Fruit fly (Drosophila melanogaster) whole organism, embryonic: ENCODE data around the gene Gr64f.
A peak's percentile ranks its signal among the peaks of the same experiment; 100 is the strongest.

Source experiments
- Antp ChIP-seq: fragments of 200-800 bp; sonication (Bioruptor generic); optimal IDR thresholded peaks from 3 replicates; lab custom pipeline; 2016; ENCODE audit warnings: missing biosample characterization, missing genetic modification characterization
- Bteb2 ChIP-seq: fragments of 200-800 bp; sonication (Bioruptor generic); optimal IDR thresholded peaks from 2 replicates; lab custom pipeline; 2016; ENCODE audit warnings: missing biosample characterization, missing genetic modification characterization
- CG10431 ChIP-seq: fragments of 200-800 bp; sonication (Bioruptor generic); optimal IDR thresholded peaks from 3 replicates; lab custom pipeline; 2018; ENCODE audit warnings: missing biosample characterization, mild to moderate bottlenecking, missing genetic modification characterization
- CG10959 ChIP-seq: fragments of 200-800 bp; sonication (Bioruptor generic); IDR thresholded peaks from 2 replicates; pipeline ENCODE4 v1.3.6; 2022; ENCODE audit warnings: missing biosample characterization, missing genetic modification characterization
- CG11247 ChIP-seq: fragments of 200-800 bp; sonication (Bioruptor generic); IDR thresholded peaks from 2 replicates; pipeline ENCODE4 v1.3.6; 2022; ENCODE audit warnings: missing biosample characterization, missing genetic modification characterization
- CG11456 ChIP-seq: fragments of 200-800 bp; sonication (Bioruptor generic); IDR thresholded peaks from 3 replicates; pipeline ENCODE4 v1.3.6; 2022; ENCODE audit warnings: missing biosample characterization, missing genetic modification characterization
- CG11696 ChIP-seq: fragments of 200-800 bp; sonication (Bioruptor generic); IDR thresholded peaks from 2 replicates; pipeline ENCODE4 v1.3.6; 2022; ENCODE audit warnings: missing biosample characterization, missing genetic modification characterization
- CG11723 ChIP-seq: fragments of 200-800 bp; sonication (Bioruptor generic); optimal IDR thresholded peaks from 2 replicates; lab custom pipeline; 2017; ENCODE audit warnings: missing biosample characterization, mild to moderate bottlenecking, missing genetic modification characterization
- CG12071 ChIP-seq: fragments of 200-800 bp; sonication (Bioruptor generic); optimal IDR thresholded peaks from 3 replicates; lab custom pipeline; 2018; ENCODE audit warnings: missing biosample characterization, mild to moderate bottlenecking, missing genetic modification characterization
- CG14014 ChIP-seq: fragments of 200-800 bp; sonication (Bioruptor generic); IDR thresholded peaks from 2 replicates; pipeline ENCODE4 v1.3.6; 2022; ENCODE audit warnings: missing biosample characterization, missing genetic modification characterization
- CG14965 ChIP-seq: fragments of 200-800 bp; sonication (Bioruptor generic); optimal IDR thresholded peaks from 2 replicates; lab custom pipeline; 2016; ENCODE audit warnings: missing biosample characterization, missing genetic modification characterization, borderline replicate concordance
- CG17186 ChIP-seq: fragments of 200-800 bp; sonication (Bioruptor generic); optimal IDR thresholded peaks from 3 replicates; lab custom pipeline; 2017; ENCODE audit warnings: missing biosample characterization, missing genetic modification reagents, missing genetic modification characterization
- CG17385 ChIP-seq: fragments of 200-800 bp; sonication (Bioruptor generic); optimal IDR thresholded peaks from 3 replicates; lab custom pipeline; 2018; ENCODE audit warnings: missing biosample characterization, mild to moderate bottlenecking, missing genetic modification characterization
- CG2116 ChIP-seq: fragments of 200-800 bp; sonication (Bioruptor generic); optimal IDR thresholded peaks from 3 replicates; lab custom pipeline; 2018; ENCODE audit warnings: missing biosample characterization, mild to moderate bottlenecking, missing genetic modification characterization
- CG2875 ChIP-seq: fragments of 200-800 bp; sonication (Bioruptor generic); optimal IDR thresholded peaks from 2 replicates; lab custom pipeline; 2017; ENCODE audit warnings: missing biosample characterization, mild to moderate bottlenecking, missing genetic modification characterization, missing genetic modification reagents
- CG2889 ChIP-seq: fragments of 200-800 bp; sonication (Bioruptor generic); IDR thresholded peaks from 3 replicates; pipeline ENCODE4 v1.3.6; 2022; ENCODE audit warnings: missing biosample characterization, missing genetic modification characterization
- CG32532 ChIP-seq: fragments of 200-800 bp; sonication (Bioruptor generic); IDR thresholded peaks from 2 replicates; pipeline ENCODE4 v1.3.6; 2022; ENCODE audit warnings: missing biosample characterization, missing genetic modification characterization
- CG32772 ChIP-seq: fragments of 200-800 bp; sonication (Bioruptor generic); IDR thresholded peaks from 2 replicates; pipeline ENCODE4 v1.3.6; 2022; ENCODE audit warnings: missing biosample characterization, missing genetic modification characterization
- CG3407 ChIP-seq: fragments of 200-800 bp; sonication (Bioruptor generic); optimal IDR thresholded peaks from 2 replicates; lab custom pipeline; 2018; ENCODE audit warnings: missing biosample characterization, mild to moderate bottlenecking, missing genetic modification characterization
- CG3838 ChIP-seq: fragments of 200-800 bp; sonication (Bioruptor generic); optimal IDR thresholded peaks from 3 replicates; lab custom pipeline; 2016; ENCODE audit warnings: missing biosample characterization, missing genetic modification characterization
- CG6654 ChIP-seq: fragments of 200-800 bp; sonication (Bioruptor generic); optimal IDR thresholded peaks from 2 replicates; lab custom pipeline; 2017; ENCODE audit warnings: missing biosample characterization, mild to moderate bottlenecking, missing genetic modification characterization
- CG6683 ChIP-seq: fragments of 200-800 bp; sonication (Bioruptor generic); optimal IDR thresholded peaks from 2 replicates; lab custom pipeline; 2017; ENCODE audit warnings: missing biosample characterization, mild to moderate bottlenecking, missing genetic modification characterization, missing genetic modification reagents
- CG6689 ChIP-seq: fragments of 200-800 bp; sonication (Bioruptor generic); IDR thresholded peaks from 2 replicates; pipeline ENCODE4 v1.3.6; 2022; ENCODE audit warnings: missing biosample characterization, missing genetic modification characterization
- CG8944 ChIP-seq: fragments of 200-800 bp; sonication (Bioruptor generic); optimal IDR thresholded peaks from 3 replicates; lab custom pipeline; 2016; ENCODE audit warnings: missing biosample characterization, missing genetic modification characterization
- CG9727 ChIP-seq: fragments of 200-800 bp; sonication (Bioruptor generic); optimal IDR thresholded peaks from 3 replicates; lab custom pipeline; 2017; ENCODE audit warnings: missing biosample characterization, mild to moderate bottlenecking, missing genetic modification characterization
- Dfd ChIP-seq, 2 experiments: fragments of >200 bp; optimal IDR thresholded peaks; 2 replicates each; lab custom pipeline; 2017; ENCODE audit warnings: missing biosample characterization in 2 of 2, missing genetic modification characterization in 2 of 2
- Doc3 ChIP-seq: fragments of 200-800 bp; sonication (Bioruptor generic); IDR thresholded peaks from 3 replicates; pipeline ENCODE4 v1.3.6; 2022; ENCODE audit warnings: missing biosample characterization, missing genetic modification characterization; ENCODE audit not compliant: partially characterized antibody
- HHEX ChIP-seq: fragments of 200-800 bp; sonication (Bioruptor generic); optimal IDR thresholded peaks from 3 replicates; lab custom pipeline; 2017; ENCODE audit warnings: missing biosample characterization, mild to moderate bottlenecking, missing genetic modification characterization, missing genetic modification reagents
- HmgZ ChIP-seq: fragments of 200-800 bp; sonication (Bioruptor generic); optimal IDR thresholded peaks from 2 replicates; lab custom pipeline; 2018; ENCODE audit warnings: missing biosample characterization, mild to moderate bottlenecking, missing genetic modification characterization
- Nf-YC ChIP-seq: fragments of 200-800 bp; optimal IDR thresholded peaks from 3 replicates; lab custom pipeline; 2019; ENCODE audit warnings: missing biosample characterization, mild to moderate bottlenecking, missing genetic modification characterization, moderate library complexity
- Opbp ChIP-seq: fragments of 200-800 bp; sonication (Bioruptor generic); IDR thresholded peaks from 3 replicates; pipeline ENCODE4 v1.3.6; 2022; ENCODE audit warnings: missing biosample characterization, missing genetic modification characterization; ENCODE audit not compliant: partially characterized antibody
- Ravus ChIP-seq: fragments of 200-800 bp; sonication (Bioruptor generic); IDR thresholded peaks from 2 replicates; pipeline ENCODE4 v1.3.6; 2022; ENCODE audit warnings: missing biosample characterization, missing genetic modification characterization
- Ssrp ChIP-seq: fragments of 200-800 bp; sonication (Bioruptor generic); optimal IDR thresholded peaks from 2 replicates; lab custom pipeline; 2018; ENCODE audit warnings: missing biosample characterization, mild to moderate bottlenecking, missing genetic modification characterization, moderate library complexity
- Tbp ChIP-seq: fragments of >200 bp; optimal IDR thresholded peaks from 2 replicates; lab custom pipeline; 2018; ENCODE audit warnings: missing biosample characterization, missing genetic modification characterization
- ap ChIP-seq: fragments of 200-800 bp; sonication (Bioruptor generic); IDR thresholded peaks from 2 replicates; pipeline ENCODE4 v1.3.6; 2022; ENCODE audit warnings: missing biosample characterization, missing genetic modification characterization
- ara ChIP-seq: fragments of 200-800 bp; sonication (Bioruptor generic); IDR thresholded peaks from 2 replicates; pipeline ENCODE4 v1.3.6; 2022; ENCODE audit warnings: missing biosample characterization, missing genetic modification characterization
- ash1 ChIP-seq: fragments of 200-800 bp; sonication (Bioruptor generic); optimal IDR thresholded peaks from 2 replicates; lab custom pipeline; 2018; ENCODE audit warnings: missing biosample characterization, mild to moderate bottlenecking, missing genetic modification characterization
- az2 ChIP-seq: fragments of 200-800 bp; sonication (Bioruptor generic); optimal IDR thresholded peaks from 3 replicates; lab custom pipeline; 2016; ENCODE audit warnings: missing biosample characterization, missing genetic modification characterization
- caup ChIP-seq: fragments of 200-800 bp; sonication (Bioruptor generic); optimal IDR thresholded peaks from 3 replicates; lab custom pipeline; 2017; ENCODE audit warnings: missing biosample characterization, mild to moderate bottlenecking, missing genetic modification characterization, moderate library complexity; ENCODE audit not compliant: severe bottlenecking
- ci ChIP-seq: fragments of 200-800 bp; sonication (Bioruptor generic); IDR thresholded peaks from 3 replicates; pipeline ENCODE4 v1.3.6; 2022; ENCODE audit warnings: missing biosample characterization, missing genetic modification characterization
- corto ChIP-seq: fragments of 200-800 bp; sonication (Bioruptor generic); optimal IDR thresholded peaks from 2 replicates; lab custom pipeline; 2016; ENCODE audit warnings: missing biosample characterization, mild to moderate bottlenecking, missing genetic modification characterization, moderate library complexity
- crc ChIP-seq: fragments of 200-800 bp; sonication (Bioruptor generic); optimal IDR thresholded peaks from 2 replicates; lab custom pipeline; 2016; ENCODE audit warnings: missing biosample characterization, missing genetic modification characterization
- dati ChIP-seq: fragments of 200-800 bp; sonication (Bioruptor generic); IDR thresholded peaks from 2 replicates; pipeline ENCODE4 v1.3.6; 2022; ENCODE audit warnings: missing biosample characterization, missing genetic modification characterization
- dm ChIP-seq: fragments of 200-800 bp; sonication (Bioruptor generic); optimal IDR thresholded peaks from 3 replicates; lab custom pipeline; 2016; ENCODE audit warnings: missing biosample characterization, missing genetic modification characterization
- esg ChIP-seq: fragments of 200-800 bp; sonication (Bioruptor generic); conservative IDR thresholded peaks from 2 replicates; pipeline ENCODE4 v1.3.6; 2022; ENCODE audit warnings: missing biosample characterization, missing genetic modification characterization
- ham ChIP-seq: fragments of 200-800 bp; sonication (Bioruptor generic); IDR thresholded peaks from 2 replicates; pipeline ENCODE4 v1.3.6; 2022; ENCODE audit warnings: missing biosample characterization, missing genetic modification characterization
- kay ChIP-seq: fragments of 200-800 bp; sonication (Bioruptor generic); optimal IDR thresholded peaks from 2 replicates; lab custom pipeline; 2016; ENCODE audit warnings: missing biosample characterization, missing genetic modification characterization
- lilli ChIP-seq: fragments of 200-800 bp; sonication (Bioruptor generic); optimal IDR thresholded peaks from 3 replicates; lab custom pipeline; 2016; ENCODE audit warnings: missing biosample characterization, missing genetic modification characterization
- odd ChIP-seq: fragments of 200-800 bp; sonication (Bioruptor generic); optimal IDR thresholded peaks from 2 replicates; lab custom pipeline; 2017; ENCODE audit warnings: missing biosample characterization, mild to moderate bottlenecking, missing genetic modification characterization
- unpg ChIP-seq: fragments of 200-800 bp; sonication (Bioruptor generic); optimal IDR thresholded peaks from 3 replicates; lab custom pipeline; 2018; ENCODE audit warnings: missing biosample characterization, mild to moderate bottlenecking, missing genetic modification characterization, moderate library complexity
- z ChIP-seq: fragments of 200-800 bp; sonication (Bioruptor generic); IDR thresholded peaks from 3 replicates; pipeline ENCODE4 v1.3.6; 2022; ENCODE audit warnings: missing biosample characterization, missing genetic modification characterization
- zf30C ChIP-seq: fragments of 200-800 bp; sonication (Bioruptor generic); optimal IDR thresholded peaks from 3 replicates; lab custom pipeline; 2018; ENCODE audit warnings: missing biosample characterization, mild to moderate bottlenecking, missing genetic modification characterization

The Gr64f gene

DNA sequence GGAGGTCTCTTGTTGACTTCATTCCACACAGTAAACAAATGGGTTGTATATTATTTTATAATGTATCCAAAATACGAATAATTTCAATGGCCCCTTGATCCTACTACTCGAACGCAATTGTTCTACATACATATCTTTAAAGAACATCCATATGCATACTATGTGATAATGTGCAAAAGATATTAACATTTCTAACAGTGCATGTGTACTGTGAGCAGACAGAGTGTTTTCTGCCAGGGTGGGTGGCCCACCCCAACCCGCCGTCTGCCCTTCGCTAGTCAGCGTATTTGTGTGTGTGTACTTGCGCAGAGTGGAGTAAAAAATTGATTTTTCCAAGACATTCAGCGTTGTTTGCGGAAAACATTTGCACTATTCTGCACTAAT is 35.4 kb downstream of the Gr64f start (continued):
- TF ChIP-seq caup (GFP tag; lab: Kevin White, UChicago) (peak; percentile 62), CG6683 (GFP tag; lab: Kevin White, UChicago) (peak; percentile 7), CG32532 (GFP tag; lab: Robert Waterston, UW) (peak; percentile 79), crc (GFP tag; lab: Kevin White, UChicago) (no peak), corto (peak; percentile 85), Antp (GFP tag; lab: Kevin White, UChicago) (no peak), CG9727 (GFP tag; lab: Kevin White, UChicago) (no peak), dati (peak; percentile 58; the same call in 1 of the 2 replicates), unpg (peak; percentile 74), CG2889 (GFP tag; lab: Robert Waterston, UW) (peak; percentile 31; the same call in 1 of the 3 replicates), az2 (GFP tag; lab: Kevin White, UChicago) (peak; percentile 28), z (GFP tag; lab: Robert Waterston, UW) (no peak), CG17385 (GFP tag; lab: Kevin White, UChicago) (peak; percentile 5), Opbp (GFP tag; lab: Robert Waterston, UW) (no peak), CG2116 (GFP tag; lab: Kevin White, UChicago) (no peak), odd (no peak), CG12071 (peak; percentile 78), Bteb2 (GFP tag; lab: Kevin White, UChicago) (no peak), CG6654 (GFP tag; lab: Kevin White, UChicago) (peak; percentile 26), lilli (peak; percentile 3), CG2875 (GFP tag; lab: Kevin White, UChicago) (no peak), CG3838 (no peak), Doc3 (GFP tag; lab: Robert Waterston, UW) (no peak), Dfd (GFP tag; optimal IDR thresholded peaks at IDR 0.05; lab: Kevin White, UChicago) (no peak), CG11456 (GFP tag; lab: Robert Waterston, UW) (peak; percentile 79), esg (GFP tag; lab: Robert Waterston, UW) (peak; percentile 81), CG14014 (peak; percentile 71), CG11247 (peak; percentile 67), CG11696 (0 out of 2 replicates have a peak, but pooled peaks have one; percentile 39), ap (GFP tag; lab: Robert Waterston, UW) (peak; percentile 76), Ravus (peak; percentile 57), CG32772 (GFP tag; lab: Robert Waterston, UW) (peak; percentile 69), ash1 (no peak), CG8944 (GFP tag; lab: Kevin White, UChicago) (peak; percentile 33), ci (peak; percentile 86), HHEX (GFP tag; lab: Kevin White, UChicago) (peak; percentile 36), Ssrp (peak; percentile 47), CG11723 (GFP tag; lab: Kevin White, UChicago) (no peak), ara (GFP tag; lab: Robert Waterston, UW) (peak; percentile 75), dm (GFP tag; lab: Kevin White, UChicago) (no peak), CG10959 (GFP tag; lab: Robert Waterston, UW) (peak; percentile 43; the same call in 1 of the 2 replicates), Tbp (GFP tag; lab: Kevin White, UChicago) (no peak), ham (GFP tag; lab: Robert Waterston, UW) (peak; percentile 46; the same call in 1 of the 2 replicates), CG10431 (no peak), CG14965 (GFP tag; lab: Kevin White, UChicago) (no peak), kay (GFP tag; lab: Kevin White, UChicago) (no peak), CG3407 (GFP tag; lab: Kevin White, UChicago) (no peak), HmgZ (peak; percentile 7), CG17186 (GFP tag; lab: Kevin White, UChicago) (peak; percentile 12), zf30C (GFP tag; lab: Kevin White, UChicago) (no peak), CG6689 (GFP tag; lab: Robert Waterston, UW) (peak; percentile 70), Nf-YC (tag; lab: Kevin White, UChicago) (no peak)
